Worm (Caenorhabditis elegans) whole organism, young adult: ENCODE results near the gene E02H4.2.

Experiments used
- B0035.1 ChIP-seq: sonication (generic microtip); optimal IDR thresholded peaks from 2 replicates; lab custom pipeline; 2016; ENCODE audit warnings: missing genetic modification characterization, mild to moderate bottlenecking, missing compliant biosample characterization, missing genotype, missing genetic modification reagents
- D2030.7 ChIP-seq: fragments of 200-800 bp; sonication (Bioruptor generic); IDR thresholded peaks from 2 replicates; pipeline ENCODE4 v1.3.6; 2022; ENCODE audit warnings: missing genetic modification reagents, missing genetic modification characterization, missing compliant biosample characterization
- F33H1.4 ChIP-seq: fragments of 200-800 bp; sonication (Bioruptor generic); IDR thresholded peaks from 2 replicates; pipeline ENCODE4 v1.3.6; 2022; ENCODE audit warnings: missing genetic modification reagents, missing genetic modification characterization, missing compliant biosample characterization
- F55B11.4 ChIP-seq: sonication (generic microtip); optimal IDR thresholded peaks from 2 replicates; lab custom pipeline; 2016; ENCODE audit warnings: missing compliant biosample characterization, missing genetic modification characterization, borderline replicate concordance; ENCODE audit not compliant: insufficient read depth
- F57A8.1 ChIP-seq: fragments of 200-800 bp; sonication (Bioruptor generic); optimal IDR thresholded peaks from 2 replicates; lab custom pipeline; 2018; ENCODE audit warnings: mild to moderate bottlenecking, missing genetic modification characterization, moderate library complexity, missing compliant biosample characterization
- K11D2.4 ChIP-seq: fragments of 200-800 bp; sonication (Bioruptor generic); IDR thresholded peaks from 2 replicates; pipeline ENCODE4 v1.3.6; 2022; ENCODE audit warnings: missing genetic modification reagents, missing genetic modification characterization, missing compliant biosample characterization
- T07F8.4 ChIP-seq: sonication (generic microtip); optimal IDR thresholded peaks from 2 replicates; lab custom pipeline; 2016; ENCODE audit warnings: mild to moderate bottlenecking, missing genetic modification characterization, moderate library complexity, missing compliant biosample characterization
- Y53F4B.3 ChIP-seq: fragments of 200-800 bp; sonication (Bioruptor generic); IDR thresholded peaks from 2 replicates; pipeline ENCODE4 v1.3.6; 2022; ENCODE audit warnings: missing genetic modification reagents, missing genetic modification characterization, missing compliant biosample characterization
- Y67H2A.10 ChIP-seq: fragments of 200-800 bp; sonication (Bioruptor generic); conservative IDR thresholded peaks from 2 replicates; pipeline ENCODE4 v1.3.6; 2022; ENCODE audit warnings: missing genetic modification reagents, missing genetic modification characterization, missing compliant biosample characterization
- Y79H2A.3 ChIP-seq: fragments of 200-800 bp; sonication (Bioruptor generic); conservative IDR thresholded peaks from 2 replicates; pipeline ENCODE4 v1.3.6; 2022; ENCODE audit warnings: missing genetic modification reagents, missing genetic modification characterization, missing compliant biosample characterization
- Y95B8A.8 ChIP-seq: fragments of 200-800 bp; sonication (Bioruptor generic); IDR thresholded peaks from 2 replicates; pipeline ENCODE4 v1.3.6; 2022; ENCODE audit warnings: missing genetic modification reagents, missing genetic modification characterization, missing compliant biosample characterization
- ZK185.1 ChIP-seq: sonication (generic microtip); optimal IDR thresholded peaks from 2 replicates; lab custom pipeline; 2016; ENCODE audit warnings: mild to moderate bottlenecking, missing genetic modification characterization, missing compliant biosample characterization; ENCODE audit not compliant: poor library complexity, severe bottlenecking
- ama-1 ChIP-seq, 3 experiments: fragments of 150-350 bp in 1 of 3; sonication (generic microtip) in 2 of 3; optimal IDR thresholded peaks; 2 replicates each; lab custom pipeline; 2014 to 2018; ENCODE audit warnings: missing biosample characterization in 2 of 3, missing genetic modification characterization in 2 of 3, missing genetic modification reagents in 2 of 3
- aptf-2 ChIP-seq: fragments of 200-800 bp; sonication (Bioruptor generic); conservative IDR thresholded peaks from 2 replicates; pipeline ENCODE4 v1.3.6; 2022; ENCODE audit warnings: missing genetic modification reagents, missing genetic modification characterization, missing compliant biosample characterization
- aptf-3 ChIP-seq: fragments of 200-800 bp; sonication (Bioruptor generic); IDR thresholded peaks from 2 replicates; pipeline ENCODE4 v1.3.6; 2022; ENCODE audit warnings: missing genetic modification characterization, missing compliant biosample characterization
- atf-7 ChIP-seq: sonication (generic microtip); optimal IDR thresholded peaks from 2 replicates; lab custom pipeline; 2017; ENCODE audit warnings: mild to moderate bottlenecking, missing genetic modification characterization, missing compliant biosample characterization
- bed-2 ChIP-seq: fragments of 200-800 bp; sonication (Bioruptor generic); IDR thresholded peaks from 2 replicates; pipeline ENCODE4 v1.3.6; 2022; ENCODE audit warnings: missing genetic modification reagents, missing genetic modification characterization, missing compliant biosample characterization
- cebp-1 ChIP-seq, 2 experiments: fragments of 200-800 bp in 1 of 2; sonication (Bioruptor generic) in 1 of 2; sonication (generic microtip) in 1 of 2; IDR thresholded peaks in 1 of 2; optimal IDR thresholded peaks in 1 of 2; 2 replicates each; pipeline versions ENCODE4 v1.3.6 to Lab custom; 2017 to 2022; ENCODE audit warnings: missing compliant biosample characterization in 2 of 2, missing genetic modification characterization in 2 of 2, mild to moderate bottlenecking in 1 of 2, missing genetic modification reagents in 1 of 2, moderate library complexity in 1 of 2
- ceh-27 ChIP-seq: fragments of 200-800 bp; sonication (Bioruptor generic); optimal IDR thresholded peaks from 2 replicates; lab custom pipeline; 2018; ENCODE audit warnings: mild to moderate bottlenecking, missing genetic modification characterization, moderate library complexity, missing compliant biosample characterization
- dpl-1 ChIP-seq: fragments of 150-350 bp; optimal IDR thresholded peaks from 2 replicates; lab custom pipeline; 2014; ENCODE audit warnings: missing biosample characterization, missing genetic modification reagents, missing genetic modification characterization
- egrh-3 ChIP-seq: fragments of 200-800 bp; sonication (Bioruptor generic); IDR thresholded peaks from 2 replicates; pipeline ENCODE4 v1.3.6; 2022; ENCODE audit warnings: missing genetic modification reagents, missing genetic modification characterization, missing compliant biosample characterization
- ekl-4 ChIP-seq: fragments of 200-800 bp; sonication (Bioruptor generic); IDR thresholded peaks from 2 replicates; pipeline ENCODE4 v1.3.6; 2022; ENCODE audit warnings: missing genetic modification reagents, missing genetic modification characterization, missing compliant biosample characterization
- hmg-20 ChIP-seq: fragments of 200-800 bp; sonication (Bioruptor generic); IDR thresholded peaks from 2 replicates; pipeline ENCODE4 v1.3.6; 2022; ENCODE audit warnings: missing genetic modification reagents, missing genetic modification characterization, missing compliant biosample characterization
- hsf-1 ChIP-seq: fragments of 200-800 bp; sonication (Bioruptor generic); IDR thresholded peaks from 2 replicates; pipeline ENCODE4 v1.3.6; 2022; ENCODE audit warnings: missing genetic modification reagents, missing genetic modification characterization, missing compliant biosample characterization
- let-526 ChIP-seq: fragments of 200-800 bp; sonication (Bioruptor generic); IDR thresholded peaks from 2 replicates; pipeline ENCODE4 v1.3.6; 2022; ENCODE audit warnings: missing genetic modification reagents, missing genetic modification characterization, missing compliant biosample characterization
- let-607 ChIP-seq, 2 experiments: fragments of 200-800 bp in 1 of 2; sonication (Bioruptor generic) in 1 of 2; sonication (generic microtip) in 1 of 2; optimal IDR thresholded peaks; 2 replicates each; lab custom pipeline; 2016 to 2018; ENCODE audit warnings: mild to moderate bottlenecking in 2 of 2, missing compliant biosample characterization in 2 of 2, missing genetic modification characterization in 2 of 2, moderate library complexity in 2 of 2, missing genotype in 1 of 2
- lin-26 ChIP-seq: fragments of 200-800 bp; sonication (Bioruptor generic); IDR thresholded peaks from 2 replicates; pipeline ENCODE4 v1.3.6; 2022; ENCODE audit warnings: missing genetic modification reagents, missing genetic modification characterization, missing compliant biosample characterization
- lsl-1 ChIP-seq: fragments of 200-800 bp; sonication (Bioruptor generic); optimal IDR thresholded peaks from 2 replicates; lab custom pipeline; 2018; ENCODE audit warnings: mild to moderate bottlenecking, missing genetic modification characterization, moderate library complexity, missing compliant biosample characterization
- lsy-27 ChIP-seq: sonication (generic microtip); optimal IDR thresholded peaks from 2 replicates; lab custom pipeline; 2017; ENCODE audit warnings: missing genetic modification characterization, mild to moderate bottlenecking, missing compliant biosample characterization, antibody characterized with exemption, missing genotype, borderline replicate concordance; ENCODE audit not compliant: insufficient read depth
- madf-10 ChIP-seq: sonication (generic microtip); optimal IDR thresholded peaks from 2 replicates; lab custom pipeline; 2016; ENCODE audit warnings: mild to moderate bottlenecking, missing genetic modification characterization, missing compliant biosample characterization
- madf-3 ChIP-seq: fragments of 200-800 bp; sonication (Bioruptor generic); IDR thresholded peaks from 2 replicates; pipeline ENCODE4 v1.3.6; 2022; ENCODE audit warnings: missing genetic modification reagents, missing genetic modification characterization, missing compliant biosample characterization
- mel-28 ChIP-seq: sonication (generic microtip); optimal IDR thresholded peaks from 2 replicates; lab custom pipeline; 2016; ENCODE audit warnings: borderline replicate concordance, mild to moderate bottlenecking, missing genetic modification characterization, missing compliant biosample characterization
- mxl-1 ChIP-seq: sonication (generic microtip); optimal IDR thresholded peaks from 2 replicates; lab custom pipeline; 2016; ENCODE audit warnings: missing genetic modification characterization, missing compliant biosample characterization
- nfya-1 ChIP-seq: sonication (generic microtip); optimal IDR thresholded peaks from 2 replicates; lab custom pipeline; 2017; ENCODE audit warnings: antibody characterized with exemption, missing compliant biosample characterization, missing genetic modification characterization, borderline replicate concordance; ENCODE audit not compliant: insufficient read depth
- nfyb-1 ChIP-seq: fragments of 200-800 bp; sonication (Bioruptor generic); IDR thresholded peaks from 2 replicates; pipeline ENCODE4 v1.3.6; 2022; ENCODE audit warnings: missing genetic modification reagents, missing genetic modification characterization, missing compliant biosample characterization
- nhr-80 ChIP-seq: sonication (generic microtip); optimal IDR thresholded peaks from 2 replicates; lab custom pipeline; 2016; ENCODE audit warnings: missing genetic modification characterization, missing compliant biosample characterization
- rec-8 ChIP-seq, 2 experiments: sonication (generic microtip); optimal IDR thresholded peaks; 2 replicates each; lab custom pipeline; 2016; ENCODE audit warnings: mild to moderate bottlenecking in 2 of 2, missing genetic modification characterization in 2 of 2, missing genetic modification reagents in 2 of 2, missing genotype in 2 of 2, missing biosample characterization in 1 of 2, missing compliant biosample characterization in 1 of 2, moderate library complexity in 1 of 2
- repo-1 ChIP-seq: sonication (generic microtip); optimal IDR thresholded peaks from 2 replicates; lab custom pipeline; 2017; ENCODE audit warnings: mild to moderate bottlenecking, missing genetic modification characterization, missing compliant biosample characterization
- sea-2 ChIP-seq: fragments of 200-800 bp; sonication (Bioruptor generic); IDR thresholded peaks from 2 replicates; pipeline ENCODE4 v1.3.6; 2022; ENCODE audit warnings: missing genetic modification characterization, missing compliant biosample characterization
- snpc-1.3 ChIP-seq: sonication (generic microtip); optimal IDR thresholded peaks from 2 replicates; lab custom pipeline; 2017; ENCODE audit warnings: missing genetic modification characterization, mild to moderate bottlenecking, missing compliant biosample characterization, antibody characterized with exemption, moderate library complexity, missing genotype, missing genetic modification reagents; ENCODE audit not compliant: insufficient read depth
- xnd-1 ChIP-seq: sonication (generic microtip); optimal IDR thresholded peaks from 2 replicates; lab custom pipeline; 2016; ENCODE audit warnings: missing genotype, missing genetic modification reagents, missing genetic modification characterization, missing compliant biosample characterization
- zfh-2 ChIP-seq: fragments of 200-800 bp; sonication (Bioruptor generic); conservative IDR thresholded peaks from 2 replicates; pipeline ENCODE4 v1.3.6; 2022; ENCODE audit warnings: missing genetic modification reagents, missing genetic modification characterization, missing compliant biosample characterization
- ztf-26 ChIP-seq: sonication (generic microtip); optimal IDR thresholded peaks from 2 replicates; lab custom pipeline; 2017; ENCODE audit warnings: missing genetic modification characterization, missing compliant biosample characterization
- ztf-28 ChIP-seq: fragments of 200-800 bp; sonication (Bioruptor generic); IDR thresholded peaks from 2 replicates; pipeline ENCODE4 v1.3.6; 2022; ENCODE audit warnings: missing genetic modification reagents, missing genetic modification characterization, missing compliant biosample characterization

E02H4.2 gene

DNA sequence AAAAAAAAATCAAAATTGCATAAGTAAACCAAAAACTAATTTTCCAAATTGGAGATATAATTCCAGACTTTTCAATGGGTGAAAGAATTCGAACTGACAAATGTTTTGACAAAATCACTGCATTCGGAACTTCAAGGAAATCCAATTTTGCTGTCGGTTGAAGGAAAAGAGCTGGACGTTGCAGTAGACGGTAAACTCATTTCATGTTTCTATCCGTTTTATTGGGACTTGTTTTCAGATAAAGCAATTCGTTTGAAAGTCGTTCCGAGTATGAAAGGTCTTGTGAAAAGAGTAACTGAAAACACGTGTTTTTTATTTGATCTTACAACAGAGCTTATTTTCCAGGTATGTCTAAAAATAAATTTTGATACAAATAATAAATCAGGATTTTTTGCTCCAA, 34.7 kb upstream of the E02H4.2 start:
- TF ChIP-seq Y79H2A.3 (no peak), T07F8.4 (no peak), ztf-26 (no peak), Y53F4B.3 (GFP tag; lab: Robert Waterston, UW) (no peak), Y67H2A.10 (no peak), F55B11.4 (no peak), aptf-3 (GFP tag; lab: Robert Waterston, UW) (no peak), ZK185.1 (no peak), repo-1 (tag; lab: Kevin White, UChicago) (no peak), Y95B8A.8 (GFP tag; lab: Robert Waterston, UW) (no peak), let-526 (no peak), K11D2.4 (GFP tag; lab: Robert Waterston, UW) (no peak), aptf-2 (GFP tag; lab: Robert Waterston, UW) (no peak), lin-26 (no peak), F33H1.4 (GFP tag; lab: Robert Waterston, UW) (no peak), atf-7 (tag; lab: Kevin White, UChicago) (no peak), xnd-1 (tag; lab: Kevin White, UChicago) (no peak), dpl-1 (GFP tag; lab: Kevin White, UChicago) (no peak), B0035.1 (tag; lab: Kevin White, UChicago) (no peak), snpc-1.3 (tag; lab: Kevin White, UChicago) (no peak)
- TF ChIP-seq, all 124 proteins: peak for 0

DNA sequence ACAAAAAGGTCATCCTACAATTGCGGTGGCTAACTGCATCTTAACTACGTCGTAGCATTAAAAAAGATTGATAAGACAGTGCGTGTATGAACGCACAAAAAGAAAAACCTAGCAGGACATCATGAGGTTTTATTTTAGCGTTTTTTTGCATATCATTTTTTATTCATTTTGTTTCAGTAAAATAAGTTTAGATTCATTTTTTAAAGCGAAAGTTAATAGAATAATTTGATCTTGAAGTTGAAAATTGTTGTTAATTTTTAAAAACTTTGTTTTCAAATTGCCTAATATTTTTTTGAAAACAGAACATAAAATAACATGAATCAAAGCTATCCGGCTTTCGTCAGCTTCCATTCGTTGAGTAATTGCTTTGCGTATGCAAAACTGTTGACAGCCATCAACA, 32.2 kb upstream of the E02H4.2 start, which contains the start of gene prx-1:
prx-1 (plus strand) TSS at position 301 of the 400 bp plus-strand sequence.
- no peak for TF ChIP-seq rec-8 (tag; optimal IDR thresholded peaks at IDR 0.05; lab: Kevin White, UChicago)
- no peak for TF ChIP-seq repo-1 (tag; lab: Kevin White, UChicago)
- TF ChIP-seq cebp-1 (GFP tag; IDR thresholded peaks at IDR 0.05; lab: Robert Waterston, UW): no peak
- no peak for TF ChIP-seq cebp-1 (tag; optimal IDR thresholded peaks at IDR 0.05; lab: Kevin White, UChicago)
- peak; percentile 27 for TF ChIP-seq nhr-80 (tag; lab: Kevin White, UChicago)

DNA sequence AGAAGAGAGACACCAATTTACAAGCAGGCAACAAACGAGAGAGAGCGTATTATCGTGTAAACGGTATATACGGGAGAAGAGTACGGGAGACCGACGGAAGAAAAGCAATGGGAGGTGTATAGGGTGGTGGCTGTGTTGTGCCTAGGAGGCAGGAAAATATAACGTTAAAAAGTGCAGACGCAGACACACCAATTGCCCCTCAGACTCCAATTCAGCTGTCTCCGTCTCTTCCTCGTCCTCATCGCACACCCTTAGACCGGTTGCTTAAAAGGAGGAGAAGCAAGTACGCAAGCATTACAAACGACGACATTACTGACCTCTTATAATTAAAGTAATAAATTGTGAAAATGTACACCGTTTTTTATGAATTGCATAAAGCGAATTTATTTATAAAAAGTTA, 31.0 kb upstream of the E02H4.2 start:
- TF ChIP-seq F33H1.4 (GFP tag; lab: Robert Waterston, UW) (no peak), sea-2 (GFP tag; lab: Robert Waterston, UW) (no peak), Y79H2A.3 (no peak), mxl-1 (tag; lab: Kevin White, UChicago) (no peak), zfh-2 (GFP tag; lab: Robert Waterston, UW) (no peak), hmg-20 (no peak), ceh-27 (GFP tag; lab: Kevin White, UChicago) (peak; percentile 83), madf-3 (GFP tag; lab: Robert Waterston, UW) (no peak), nfya-1 (tag; lab: Kevin White, UChicago) (no peak), madf-10 (tag; lab: Kevin White, UChicago) (peak; percentile 46), egrh-3 (no peak), let-607 (tag; optimal IDR thresholded peaks at IDR 0.05; lab: Kevin White, UChicago) (peak in 1 of 2 experiments; percentile 13), ekl-4 (no peak), ama-1 (optimal IDR thresholded peaks at IDR 0.05; lab: Kevin White, UChicago) (no peak), ama-1 (GFP tag; optimal IDR thresholded peaks at IDR 0.05; lab: Kevin White, UChicago) (no peak), ztf-28 (no peak), bed-2 (GFP tag; lab: Robert Waterston, UW) (no peak), nfyb-1 (GFP tag; lab: Robert Waterston, UW) (no peak), lsy-27 (no peak), hsf-1 (GFP tag; lab: Robert Waterston, UW) (no peak), F57A8.1 (GFP tag; lab: Kevin White, UChicago) (no peak), xnd-1 (tag; lab: Kevin White, UChicago) (no peak), lsl-1 (GFP tag; lab: Kevin White, UChicago) (no peak), mel-28 (tag; lab: Kevin White, UChicago) (no peak), D2030.7 (GFP tag; lab: Robert Waterston, UW) (no peak), dpl-1 (GFP tag; lab: Kevin White, UChicago) (no peak)
